Fruit fly (Drosophila melanogaster) whole organism, wandering third instar larva: ENCODE measurements around the gene CG15923.

Experiments
- Abd-B ChIP-seq: fragments of >200 bp; optimal IDR thresholded peaks from 2 replicates; lab custom pipeline; 2017; ENCODE audit warnings: missing biosample characterization, missing genetic modification characterization
- CG32264 ChIP-seq: fragments of 200-800 bp; sonication (Bioruptor generic); optimal IDR thresholded peaks from 2 replicates; lab custom pipeline; 2016; ENCODE audit warnings: missing biosample characterization, missing genetic modification characterization
- CG9705 ChIP-seq: fragments of 200-800 bp; sonication (Bioruptor generic); optimal IDR thresholded peaks from 2 replicates; lab custom pipeline; 2018; ENCODE audit warnings: missing biosample characterization, mild to moderate bottlenecking, missing genetic modification characterization
- CrebA ChIP-seq: fragments of 200-800 bp; sonication (Bioruptor generic); optimal IDR thresholded peaks from 2 replicates; lab custom pipeline; 2016; ENCODE audit warnings: missing biosample characterization, mild to moderate bottlenecking, missing genetic modification characterization, borderline replicate concordance
- Dfd ChIP-seq: fragments of >200 bp; optimal IDR thresholded peaks from 2 replicates; lab custom pipeline; 2017; ENCODE audit warnings: missing biosample characterization, missing genetic modification characterization
- Dif ChIP-seq: fragments of 200-275, 200-300 bp; sonication (Bioruptor generic); optimal IDR thresholded peaks from 2 replicates; lab custom pipeline; 2018; ENCODE audit warnings: missing biosample characterization, missing genetic modification characterization; ENCODE audit not compliant: partially characterized antibody
- GATAd ChIP-seq: sonication (Bioruptor generic); optimal IDR thresholded peaks from 2 replicates; lab custom pipeline; 2016; ENCODE audit warnings: missing biosample characterization, missing genetic modification characterization
- HLH106 ChIP-seq: fragments of 200-800 bp; optimal IDR thresholded peaks from 3 replicates; lab custom pipeline; 2019; ENCODE audit warnings: missing biosample characterization, mild to moderate bottlenecking, missing genetic modification characterization, moderate library complexity
- Hnf4 ChIP-seq: fragments of 200-800 bp; sonication (Bioruptor generic); optimal IDR thresholded peaks from 2 replicates; lab custom pipeline; 2016; ENCODE audit warnings: missing biosample characterization, mild to moderate bottlenecking, missing genetic modification characterization
- Hr78 ChIP-seq: fragments of >200 bp; optimal IDR thresholded peaks from 2 replicates; lab custom pipeline; 2017; ENCODE audit warnings: missing biosample characterization, missing genetic modification characterization
- Hr83 ChIP-seq: fragments of 200-300 bp; sonication (Bioruptor generic); optimal IDR thresholded peaks from 2 replicates; lab custom pipeline; 2016; ENCODE audit warnings: missing biosample characterization, mild to moderate bottlenecking, missing genetic modification characterization, moderate library complexity; ENCODE audit not compliant: poor library complexity, severe bottlenecking
- Jra ChIP-seq: sonication (Bioruptor generic); optimal IDR thresholded peaks from 2 replicates; lab custom pipeline; 2016; ENCODE audit warnings: missing biosample characterization, missing genetic modification characterization
- Mio ChIP-seq: sonication (Bioruptor generic); optimal IDR thresholded peaks from 2 replicates; lab custom pipeline; 2016; ENCODE audit warnings: missing biosample characterization, missing genetic modification characterization
- Myc ChIP-seq: fragments of >200 bp; optimal IDR thresholded peaks from 2 replicates; lab custom pipeline; 2017
- N ChIP-seq: fragments of >200 bp; optimal IDR thresholded peaks from 2 replicates; lab custom pipeline; 2018; ENCODE audit warnings: missing biosample characterization, missing external identifiers, missing genetic modification characterization
- OdsH ChIP-seq: fragments of 200-800 bp; sonication (Bioruptor generic); optimal IDR thresholded peaks from 2 replicates; lab custom pipeline; 2016; ENCODE audit warnings: missing biosample characterization, mild to moderate bottlenecking, missing genetic modification characterization
- Rel ChIP-seq, 2 experiments: fragments of 200-800 bp; sonication (Bioruptor generic) in 1 of 2; optimal IDR thresholded peaks; 2 replicates in 1 of 2; 3 replicates in 1 of 2; lab custom pipeline; 2016 to 2019; ENCODE audit warnings: mild to moderate bottlenecking in 2 of 2, missing biosample characterization in 2 of 2, missing genetic modification characterization in 2 of 2, moderate library complexity in 1 of 2
- Sp1 ChIP-seq: fragments of 200-800 bp; sonication (Bioruptor generic); optimal IDR thresholded peaks from 3 replicates; lab custom pipeline; 2019; ENCODE audit warnings: missing biosample characterization, mild to moderate bottlenecking, missing genetic modification characterization, moderate library complexity
- Vsx2 ChIP-seq: fragments of 200-300, 225-300 bp; sonication (Bioruptor generic); optimal IDR thresholded peaks from 2 replicates; lab custom pipeline; 2018; ENCODE audit warnings: missing biosample characterization, missing genetic modification characterization; ENCODE audit not compliant: partially characterized antibody
- br ChIP-seq: fragments of 200-800 bp; sonication (Bioruptor generic); optimal IDR thresholded peaks from 2 replicates; lab custom pipeline; 2016; ENCODE audit warnings: missing biosample characterization, missing genetic modification characterization
- brk ChIP-seq: fragments of 200-800 bp; sonication (Bioruptor generic); optimal IDR thresholded peaks from 2 replicates; lab custom pipeline; 2016; ENCODE audit warnings: missing biosample characterization, mild to moderate bottlenecking, missing genetic modification characterization
- dl ChIP-seq, 2 experiments: fragments of 175-275, 200-275 bp in 1 of 2; fragments of 200-275 bp in 1 of 2; sonication (Bioruptor generic); optimal IDR thresholded peaks; lab custom pipeline; 2018; ENCODE audit warnings: mild to moderate bottlenecking in 2 of 2, missing biosample characterization in 2 of 2, missing genetic modification characterization in 2 of 2, moderate library complexity in 2 of 2; ENCODE audit not compliant: partially characterized antibody in 2 of 2, insufficient read depth in 1 of 2
- dmrt93B ChIP-seq: fragments of 200-800 bp; sonication (Bioruptor generic); optimal IDR thresholded peaks from 2 replicates; lab custom pipeline; 2018; ENCODE audit warnings: missing biosample characterization, mild to moderate bottlenecking, missing genetic modification characterization
- dsf ChIP-seq: sonication (Bioruptor generic); optimal IDR thresholded peaks from 2 replicates; lab custom pipeline; 2016; ENCODE audit warnings: missing biosample characterization, missing genetic modification characterization, borderline replicate concordance
- ey ChIP-seq: fragments of 200-800 bp; sonication (Bioruptor generic); optimal IDR thresholded peaks from 2 replicates; lab custom pipeline; 2016; ENCODE audit warnings: missing biosample characterization, missing genetic modification characterization
- foxo ChIP-seq, 2 experiments: fragments of 200-800 bp; sonication (Bioruptor generic); optimal IDR thresholded peaks; 2 replicates in 1 of 2; 3 replicates in 1 of 2; lab custom pipeline; 2016 to 2017; ENCODE audit warnings: missing biosample characterization in 2 of 2, missing genetic modification characterization in 2 of 2
- fru ChIP-seq: fragments of 200-800 bp; sonication (Bioruptor generic); optimal IDR thresholded peaks from 3 replicates; lab custom pipeline; 2016; ENCODE audit warnings: missing biosample characterization, mild to moderate bottlenecking, missing genetic modification characterization
- h ChIP-seq: fragments of 200-800 bp; sonication (Bioruptor generic); optimal IDR thresholded peaks from 3 replicates; lab custom pipeline; 2016; ENCODE audit warnings: missing biosample characterization, mild to moderate bottlenecking, missing genetic modification characterization
- jim ChIP-seq: fragments of 175-275, 200-325 bp; sonication (Bioruptor generic); optimal IDR thresholded peaks from 2 replicates; lab custom pipeline; 2016; ENCODE audit warnings: missing biosample characterization, mild to moderate bottlenecking, missing genetic modification characterization
- lola ChIP-seq: fragments of >200 bp; optimal IDR thresholded peaks from 2 replicates; lab custom pipeline; 2017; ENCODE audit warnings: missing biosample characterization, missing genetic modification characterization
- pan ChIP-seq: fragments of >200 bp; optimal IDR thresholded peaks from 2 replicates; lab custom pipeline; 2017
- psq ChIP-seq: fragments of 200-800 bp; sonication (Bioruptor generic); optimal IDR thresholded peaks from 3 replicates; lab custom pipeline; 2017; ENCODE audit warnings: missing biosample characterization, mild to moderate bottlenecking, missing genetic modification characterization, moderate library complexity
- rgr ChIP-seq: fragments of 200-800 bp; sonication (Bioruptor generic); optimal IDR thresholded peaks from 3 replicates; lab custom pipeline; 2016; ENCODE audit warnings: missing biosample characterization, mild to moderate bottlenecking, missing genetic modification characterization
- sage ChIP-seq: fragments of 200-800 bp; sonication (Bioruptor generic); optimal IDR thresholded peaks from 2 replicates; lab custom pipeline; 2016; ENCODE audit warnings: missing biosample characterization, mild to moderate bottlenecking, missing genetic modification characterization
- sv ChIP-seq: fragments of 200-800 bp; sonication (Bioruptor generic); optimal IDR thresholded peaks from 3 replicates; lab custom pipeline; 2016; ENCODE audit warnings: missing biosample characterization, missing genetic modification characterization
- tai ChIP-seq: sonication (Bioruptor generic); optimal IDR thresholded peaks from 2 replicates; lab custom pipeline; 2016; ENCODE audit warnings: missing biosample characterization, missing genetic modification characterization
- usp ChIP-seq: fragments of >200 bp; optimal IDR thresholded peaks from 2 replicates; lab custom pipeline; 2017; ENCODE audit warnings: missing biosample characterization, missing genetic modification characterization
- woc ChIP-seq: sonication (Bioruptor generic); optimal IDR thresholded peaks from 2 replicates; lab custom pipeline; 2016; ENCODE audit warnings: missing biosample characterization, mild to moderate bottlenecking, missing genetic modification characterization

CG15923 gene

dm6 chr3R:20588480-20588785 lies 28.3 kb downstream of the CG15923 start, which contains the start of gene Srp72 (continued):
- TF ChIP-seq GATAd (GFP tag; lab: Kevin White, UChicago) = peak; percentile 26
- TF ChIP-seq sage (GFP tag; lab: Kevin White, UChicago) = peak; percentile 59

- TF ChIP-seq CG32264 (GFP tag; lab: Kevin White, UChicago) (peak; percentile 78), Rel (GFP tag; optimal IDR thresholded peaks at IDR 0.05; lab: Kevin White, UChicago) (peak; percentile 61), Rel (tag; optimal IDR thresholded peaks at IDR 0.05; lab: Kevin White, UChicago) (peak; percentile 31), Hr83 (GFP tag; lab: Kevin White, UChicago) (peak; percentile 91), Mio (GFP tag; lab: Kevin White, UChicago) (peak; percentile 37), Abd-B (GFP tag; lab: Kevin White, UChicago) (no peak), OdsH (GFP tag; lab: Kevin White, UChicago) (peak; percentile 93), Dif (GFP tag; lab: Kevin White, UChicago) (no peak), pan (no peak), CrebA (GFP tag; lab: Kevin White, UChicago) (no peak), GATAd (GFP tag; lab: Kevin White, UChicago) (peak; percentile 34), lola (no peak), Vsx2 (no peak), Hnf4 (GFP tag; lab: Kevin White, UChicago) (peak; percentile 88), br (GFP tag; lab: Kevin White, UChicago) (peak; percentile 91), dl (GFP tag; optimal IDR thresholded peaks at IDR 0.05; lab: Kevin White, UChicago; ENCODE audit: insufficient read depth in 1 of 2, partially characterized antibody in 2 of 2) (no peak), dmrt93B (peak; percentile 89), CG9705 (GFP tag; lab: Kevin White, UChicago) (peak; percentile 79), dsf (GFP tag; lab: Kevin White, UChicago) (peak; percentile 77), Myc (no peak), Hr78 (GFP tag; lab: Kevin White, UChicago) (no peak), sv (GFP tag; lab: Kevin White, UChicago) (no peak), rgr (GFP tag; lab: Kevin White, UChicago) (peak; percentile 89), fru (GFP tag; lab: Kevin White, UChicago) (peak; percentile 91), h (peak; percentile 94), ey (GFP tag; lab: Kevin White, UChicago) (peak; percentile 92), psq (GFP tag; lab: Kevin White, UChicago) (peak; percentile 88), sage (GFP tag; lab: Kevin White, UChicago) (peak; percentile 35), Dfd (GFP tag; lab: Kevin White, UChicago) (no peak), foxo (GFP tag; optimal IDR thresholded peaks at IDR 0.05; lab: Kevin White, UChicago) (peak in 1 of 2 experiments; percentile 93), jim (GFP tag; lab: Kevin White, UChicago) (no peak), Sp1 (GFP tag; lab: Kevin White, UChicago) (peak; percentile 91), brk (no peak), N (peak; percentile 7), usp (GFP tag; lab: Kevin White, UChicago) (no peak), Jra (peak; percentile 93), HLH106 (tag; lab: Kevin White, UChicago) (peak; percentile 88), tai (no peak), woc (GFP tag; lab: Kevin White, UChicago) (peak; percentile 79)
These were observed 28.8 kb downstream of the CG15923 start, which contains the start of gene Septin2 for dm6 chr3R:20587630-20588479. Gene Septin2, minus strand, starts transcription at chr3R:20588356.
